Worm (Caenorhabditis elegans) whole organism, L1 larva: ENCODE results near the gene mtch-1.

Experiments used
- C04F5.9 ChIP-seq: sonication (generic microtip); optimal IDR thresholded peaks from 2 replicates; lab custom pipeline; 2016; ENCODE audit warnings: missing genetic modification characterization, missing compliant biosample characterization
- C16A3.4 ChIP-seq: fragments of 150-350 bp; optimal IDR thresholded peaks from 2 replicates; lab custom pipeline; 2014; ENCODE audit warnings: missing biosample characterization, missing genetic modification characterization
- C34B4.2 ChIP-seq: sonication (generic microtip); optimal IDR thresholded peaks from 2 replicates; lab custom pipeline; 2017; ENCODE audit warnings: mild to moderate bottlenecking, missing genetic modification characterization, missing compliant biosample characterization
- aha-1 ChIP-seq: fragments of 150-350 bp; optimal IDR thresholded peaks from 2 replicates; lab custom pipeline; 2014; ENCODE audit warnings: missing biosample characterization, missing genetic modification characterization
- aly-2 ChIP-seq: fragments of 150-350 bp; optimal IDR thresholded peaks from 2 replicates; lab custom pipeline; 2014; ENCODE audit warnings: missing biosample characterization, missing genetic modification characterization
- ceh-8 ChIP-seq: fragments of 200-800 bp; sonication (Bioruptor generic); optimal IDR thresholded peaks from 2 replicates; lab custom pipeline; 2018; ENCODE audit warnings: mild to moderate bottlenecking, missing genetic modification characterization, moderate library complexity, missing compliant biosample characterization
- ceh-88 ChIP-seq: fragments of 200-800 bp; sonication (Bioruptor generic); IDR thresholded peaks from 2 replicates; pipeline ENCODE4 v1.3.6; 2022; ENCODE audit warnings: missing genetic modification characterization, missing compliant biosample characterization
- ceh-90 ChIP-seq: sonication (generic microtip); optimal IDR thresholded peaks from 2 replicates; lab custom pipeline; 2016; ENCODE audit warnings: missing genetic modification characterization, missing compliant biosample characterization
- ces-1 ChIP-seq: fragments of 150-350 bp; optimal IDR thresholded peaks from 2 replicates; lab custom pipeline; 2014; ENCODE audit warnings: missing biosample characterization, missing genetic modification reagents, missing genetic modification characterization
- efl-1 ChIP-seq, 4 experiments: fragments of 150-350 bp; optimal IDR thresholded peaks in 3 of 4; peaks in 1 of 4; 1 replicate in 1 of 4; 2 replicates in 3 of 4; lab custom pipeline; 2014; ENCODE audit warnings: missing biosample characterization in 2 of 4, missing genetic modification characterization in 2 of 4, missing genetic modification reagents in 2 of 4
- efl-3 ChIP-seq: fragments of 200-800 bp; sonication (Bioruptor generic); optimal IDR thresholded peaks from 2 replicates; lab custom pipeline; 2018; ENCODE audit warnings: mild to moderate bottlenecking, missing genetic modification characterization, missing compliant biosample characterization
- egl-13 ChIP-seq: sonication (generic microtip); optimal IDR thresholded peaks from 2 replicates; lab custom pipeline; 2016; ENCODE audit warnings: missing genotype, missing genetic modification reagents, missing genetic modification characterization, missing compliant biosample characterization
- egl-27 ChIP-seq, 2 experiments: fragments of 150-350 bp in 1 of 2; sonication (generic microtip); optimal IDR thresholded peaks; 3 replicates each; lab custom pipeline; 2017 to 2018; ENCODE audit warnings: missing biosample characterization in 2 of 2, missing genetic modification characterization in 2 of 2, missing genetic modification reagents in 2 of 2
- elt-2 ChIP-seq: sonication (generic microtip); optimal IDR thresholded peaks from 2 replicates; lab custom pipeline; 2016; ENCODE audit warnings: missing genetic modification characterization, mild to moderate bottlenecking, inconsistent platforms, missing compliant biosample characterization, missing genetic modification reagents
- hlh-4 ChIP-seq: sonication (generic microtip); optimal IDR thresholded peaks from 2 replicates; lab custom pipeline; 2016; ENCODE audit warnings: mild to moderate bottlenecking, missing genetic modification characterization, missing compliant biosample characterization
- hpl-2 ChIP-seq: fragments of 150-350 bp; optimal IDR thresholded peaks from 2 replicates; lab custom pipeline; 2014; ENCODE audit warnings: missing biosample characterization, missing genetic modification reagents, missing genetic modification characterization
- irx-1 ChIP-seq: sonication (generic microtip); optimal IDR thresholded peaks from 2 replicates; lab custom pipeline; 2016; ENCODE audit warnings: missing genetic modification characterization, missing compliant biosample characterization
- lin-13 ChIP-seq: fragments of 150-350 bp; optimal IDR thresholded peaks from 2 replicates; lab custom pipeline; 2014; ENCODE audit warnings: missing biosample characterization, missing genetic modification reagents, missing genetic modification characterization
- lin-14 ChIP-seq: fragments of 200-800 bp; sonication (Bioruptor generic); optimal IDR thresholded peaks from 2 replicates; lab custom pipeline; 2018; ENCODE audit warnings: mild to moderate bottlenecking, missing genetic modification characterization, moderate library complexity, missing compliant biosample characterization
- lsy-2 ChIP-seq, 2 experiments: fragments of 150-350 bp; optimal IDR thresholded peaks; 2 replicates each; lab custom pipeline; 2014; ENCODE audit warnings: missing biosample characterization in 2 of 2, missing genetic modification characterization in 2 of 2
- mab-9 ChIP-seq: fragments of 200-800 bp; sonication (Bioruptor generic); IDR thresholded peaks from 2 replicates; pipeline ENCODE4 v1.3.6; 2022; ENCODE audit warnings: missing genetic modification reagents, missing genetic modification characterization, missing compliant biosample characterization
- mef-2 ChIP-seq: fragments of 150-350 bp; optimal IDR thresholded peaks from 2 replicates; lab custom pipeline; 2014; ENCODE audit warnings: missing biosample characterization, missing genetic modification characterization
- mep-1 ChIP-seq: fragments of 150-350 bp; optimal IDR thresholded peaks from 2 replicates; lab custom pipeline; 2014; ENCODE audit warnings: missing biosample characterization, missing genetic modification characterization
- nhr-20 ChIP-seq: sonication (generic microtip); optimal IDR thresholded peaks from 2 replicates; lab custom pipeline; 2016; ENCODE audit warnings: mild to moderate bottlenecking, missing genetic modification characterization, missing compliant biosample characterization
- nhr-237 ChIP-seq: fragments of 150-350 bp; optimal IDR thresholded peaks from 2 replicates; lab custom pipeline; 2014; ENCODE audit warnings: missing biosample characterization, missing genetic modification characterization
- nhr-71 ChIP-seq: sonication (generic microtip); optimal IDR thresholded peaks from 2 replicates; lab custom pipeline; 2016; ENCODE audit warnings: mild to moderate bottlenecking, missing genetic modification characterization, moderate library complexity, missing compliant biosample characterization
- nhr-77 ChIP-seq: fragments of 150-350 bp; optimal IDR thresholded peaks from 2 replicates; lab custom pipeline; 2014; ENCODE audit warnings: missing biosample characterization, missing genetic modification characterization
- nhr-84 ChIP-seq: sonication (generic microtip); optimal IDR thresholded peaks from 2 replicates; lab custom pipeline; 2017; ENCODE audit warnings: missing biosample characterization, missing genetic modification characterization
- nhr-85 ChIP-seq: sonication (generic microtip); peaks from one replicate; lab custom pipeline; 2016; ENCODE audit warnings: missing genetic modification characterization, inconsistent platforms, missing compliant biosample characterization
- nhr-90 ChIP-seq: sonication (generic microtip); optimal IDR thresholded peaks from 2 replicates; lab custom pipeline; 2016; ENCODE audit warnings: mild to moderate bottlenecking, missing genetic modification characterization, missing compliant biosample characterization; ENCODE audit not compliant: poor library complexity
- pag-3 ChIP-seq: sonication (generic microtip); optimal IDR thresholded peaks from 2 replicates; lab custom pipeline; 2017; ENCODE audit warnings: missing genetic modification characterization, mild to moderate bottlenecking, missing compliant biosample characterization, antibody characterized with exemption, borderline replicate concordance; ENCODE audit not compliant: insufficient read depth
- pax-3 ChIP-seq: fragments of 200-800 bp; sonication (Bioruptor generic); optimal IDR thresholded peaks from 2 replicates; lab custom pipeline; 2018; ENCODE audit warnings: mild to moderate bottlenecking, missing genetic modification characterization, moderate library complexity, missing compliant biosample characterization
- pqm-1 ChIP-seq: sonication (generic microtip); optimal IDR thresholded peaks from 3 replicates; lab custom pipeline; 2017; ENCODE audit warnings: missing biosample characterization, missing genetic modification characterization
- snpc-4 ChIP-seq: fragments of 150-350 bp; optimal IDR thresholded peaks from 2 replicates; lab custom pipeline; 2014; ENCODE audit warnings: missing biosample characterization, missing genetic modification characterization
- snu-23 ChIP-seq: sonication (generic microtip); optimal IDR thresholded peaks from 2 replicates; lab custom pipeline; 2016; ENCODE audit warnings: missing genetic modification characterization, missing compliant biosample characterization
- sox-4 ChIP-seq: sonication (generic microtip); optimal IDR thresholded peaks from 2 replicates; lab custom pipeline; 2016; ENCODE audit warnings: missing genetic modification characterization, missing compliant biosample characterization
- tbx-2 ChIP-seq: sonication (generic microtip); optimal IDR thresholded peaks from 2 replicates; lab custom pipeline; 2016; ENCODE audit warnings: missing genetic modification characterization, missing compliant biosample characterization
- xbp-1 ChIP-seq: sonication (generic microtip); optimal IDR thresholded peaks from 2 replicates; lab custom pipeline; 2016; ENCODE audit warnings: missing genetic modification characterization, missing compliant biosample characterization
- zag-1 ChIP-seq: fragments of 150-350 bp; optimal IDR thresholded peaks from 2 replicates; lab custom pipeline; 2014; ENCODE audit warnings: missing biosample characterization, missing genetic modification characterization
- zip-4 ChIP-seq: fragments of 200-800 bp; sonication (Bioruptor generic); optimal IDR thresholded peaks from 2 replicates; lab custom pipeline; 2018; ENCODE audit warnings: mild to moderate bottlenecking, missing genetic modification characterization, moderate library complexity, missing compliant biosample characterization

mtch-1 gene

ce11 chrII:7392052-7392694 lies 18.2 kb upstream of the mtch-1 start (continued):
- TF ChIP-seq pax-3 (tag; lab: Kevin White, UChicago), result no peak
- no peak for TF ChIP-seq mep-1 (tag; lab: Kevin White, UChicago)
- no peak for TF ChIP-seq mef-2
- peak; percentile 75 for TF ChIP-seq zip-4
- TF ChIP-seq pqm-1, result no peak
- no peak for TF ChIP-seq egl-13 (tag; lab: Kevin White, UChicago)
- no peak for TF ChIP-seq sox-4
- no peak for TF ChIP-seq nhr-77 (tag; lab: Kevin White, UChicago)
- no peak for TF ChIP-seq snpc-4 (tag; lab: Kevin White, UChicago)
- no peak for TF ChIP-seq ces-1 (GFP tag; lab: Kevin White, UChicago)
- TF ChIP-seq nhr-237 (tag; lab: Kevin White, UChicago), result peak; percentile 53
- peak; percentile 67 for TF ChIP-seq snu-23
- TF ChIP-seq aly-2, result no peak
- TF ChIP-seq hpl-2 (GFP tag; lab: Kevin White, UChicago), result no peak
- TF ChIP-seq zag-1 (tag; lab: Kevin White, UChicago), result no peak
- TF ChIP-seq efl-3 (GFP tag; lab: Kevin White, UChicago), result no peak
- no peak for TF ChIP-seq C34B4.2 (tag; lab: Kevin White, UChicago)
- TF ChIP-seq pag-3, result no peak
- TF ChIP-seq ceh-90, result no peak
- no peak for TF ChIP-seq lin-13 (GFP tag; lab: Kevin White, UChicago)
- TF ChIP-seq lin-14 (GFP tag; lab: Kevin White, UChicago), result peak; percentile 87
- peak; percentile 66 for TF ChIP-seq nhr-20 (tag; lab: Kevin White, UChicago)
- no peak for TF ChIP-seq aha-1 (tag; lab: Kevin White, UChicago)
- TF ChIP-seq elt-2 (tag; lab: Kevin White, UChicago), result no peak
- peak; percentile 42 to 62 for TF ChIP-seq efl-1 (optimal IDR thresholded peaks at IDR 0.05; lab: Kevin White, UChicago)
- peak; percentile 12 to 93 for TF ChIP-seq efl-1 (GFP tag; optimal IDR thresholded peaks at IDR 0.05 in 1 of 2; lab: Kevin White, UChicago)
- no peak for TF ChIP-seq hlh-4
- no peak for TF ChIP-seq nhr-84 (tag; lab: Kevin White, UChicago)
- no peak for TF ChIP-seq ceh-8
- TF ChIP-seq nhr-90 (tag; lab: Kevin White, UChicago), result peak; percentile 33
- peak; percentile 53 for TF ChIP-seq xbp-1 (tag; lab: Kevin White, UChicago)
- peak; percentile 37 for TF ChIP-seq tbx-2 (tag; lab: Kevin White, UChicago)
- TF ChIP-seq nhr-71 (tag; lab: Kevin White, UChicago), result peak; percentile 77
- TF ChIP-seq, all 84 proteins: peak for 25

ce11 chrII:7390335-7390734 lies 16.4 kb upstream of the mtch-1 start:
- TF ChIP-seq egl-27 (tag; optimal IDR thresholded peaks at IDR 0.05; lab: Kevin White, UChicago) (no peak), lsy-2 (tag; optimal IDR thresholded peaks at IDR 0.05; lab: Kevin White, UChicago) (no peak), C04F5.9 (tag; lab: Kevin White, UChicago) (no peak), irx-1 (tag; lab: Kevin White, UChicago) (no peak), C16A3.4 (tag; lab: Kevin White, UChicago) (no peak), lin-14 (GFP tag; lab: Kevin White, UChicago) (peak; percentile 5), nhr-85 (tag; lab: Kevin White, UChicago) (peak; percentile 37)

- TF ChIP-seq efl-3 (GFP tag; lab: Kevin White, UChicago) (no peak), lsy-2 (tag; optimal IDR thresholded peaks at IDR 0.05; lab: Kevin White, UChicago) (no peak), ceh-88 (GFP tag; lab: Robert Waterston, UW) (no peak), mab-9 (no peak), snpc-4 (tag; lab: Kevin White, UChicago) (no peak)
Observed at ce11 chrII:7385442-7385841, 11.5 kb upstream of the mtch-1 start, which contains the start of gene sre-3. Gene sre-3, plus strand, starts transcription at chrII:7385742.
